Worm (Caenorhabditis elegans) whole organism, L4 larva: ENCODE measurements around the gene F14E5.8.
A peak's percentile ranks its signal among the peaks of the same experiment; 100 is the strongest.

ENCODE experiments used
- F26F4.8 ChIP-seq: fragments of 200-800 bp; sonication (Bioruptor generic); conservative IDR thresholded peaks from 2 replicates; pipeline ENCODE4 v1.3.6; 2022; ENCODE audit warnings: missing genetic modification characterization, missing compliant biosample characterization
- R02D3.7 ChIP-seq: fragments of 150-350 bp; sonication (generic microtip); optimal IDR thresholded peaks from 3 replicates; lab custom pipeline; 2014; ENCODE audit warnings: missing biosample characterization, missing genetic modification characterization
- T20F7.1 ChIP-seq: fragments of 200-800 bp; sonication (Bioruptor generic); optimal IDR thresholded peaks from 2 replicates; lab custom pipeline; 2018; ENCODE audit warnings: mild to moderate bottlenecking, missing genetic modification characterization, missing compliant biosample characterization
- Y48G9A.11 ChIP-seq: fragments of 200-800 bp; sonication (Bioruptor generic); IDR thresholded peaks from 2 replicates; pipeline ENCODE4 v1.3.6; 2022; ENCODE audit warnings: missing genetic modification reagents, missing genetic modification characterization, missing compliant biosample characterization
- Y5F2A.4 ChIP-seq: fragments of 200-800 bp; sonication (Bioruptor generic); optimal IDR thresholded peaks from 2 replicates; lab custom pipeline; 2018; ENCODE audit warnings: mild to moderate bottlenecking, missing genetic modification characterization, missing compliant biosample characterization
- ZK546.5 ChIP-seq, 2 experiments: sonication (generic microtip); optimal IDR thresholded peaks; 2 replicates each; lab custom pipeline; 2017; ENCODE audit warnings: missing biosample characterization in 2 of 2, missing genetic modification characterization in 2 of 2
- aha-1 ChIP-seq: fragments of 150-350 bp; peaks from one replicate; lab custom pipeline; 2014; ENCODE audit warnings: missing biosample characterization, missing genetic modification characterization
- ceh-32 ChIP-seq: sonication (generic microtip); optimal IDR thresholded peaks from 2 replicates; lab custom pipeline; 2016; ENCODE audit warnings: mild to moderate bottlenecking, missing genetic modification characterization, missing compliant biosample characterization; ENCODE audit not compliant: poor library complexity
- ceh-44 ChIP-seq: fragments of 200-800 bp; sonication (Bioruptor generic); IDR thresholded peaks from 2 replicates; pipeline ENCODE4 v1.3.6; 2022; ENCODE audit warnings: missing genetic modification reagents, missing genetic modification characterization, missing compliant biosample characterization
- ceh-82 ChIP-seq: sonication (generic microtip); optimal IDR thresholded peaks from 2 replicates; lab custom pipeline; 2017; ENCODE audit warnings: missing biosample characterization, missing genetic modification characterization
- cey-2 ChIP-seq: sonication (generic microtip); optimal IDR thresholded peaks from 3 replicates; lab custom pipeline; 2017; ENCODE audit warnings: missing genetic modification characterization, mild to moderate bottlenecking, missing compliant biosample characterization, antibody characterized with exemption, borderline replicate concordance; ENCODE audit not compliant: insufficient read depth
- daf-16 ChIP-seq, 3 experiments: sonication (generic microtip); optimal IDR thresholded peaks; 2 replicates each; lab custom pipeline; 2016 to 2017; ENCODE audit warnings: missing genetic modification characterization in 3 of 3, missing genetic modification reagents in 3 of 3, mild to moderate bottlenecking in 2 of 3, missing compliant biosample characterization in 2 of 3, missing biosample characterization in 1 of 3, moderate library complexity in 1 of 3
- daf-8 ChIP-seq: fragments of 200-800 bp; sonication (Bioruptor generic); IDR thresholded peaks from 2 replicates; pipeline ENCODE4 v1.3.6; 2022; ENCODE audit warnings: missing genetic modification characterization, missing compliant biosample characterization
- egl-43 ChIP-seq: fragments of 200-800 bp; sonication (Bioruptor generic); IDR thresholded peaks from 2 replicates; pipeline ENCODE4 v1.3.6; 2022; ENCODE audit warnings: missing genetic modification reagents, missing genetic modification characterization, missing compliant biosample characterization
- fkh-10 ChIP-seq: fragments of 150-350 bp; optimal IDR thresholded peaks from 2 replicates; lab custom pipeline; 2014; ENCODE audit warnings: missing biosample characterization, missing genetic modification reagents, missing genetic modification characterization
- gei-8 ChIP-seq: fragments of 200-800 bp; sonication (Bioruptor generic); optimal IDR thresholded peaks from 2 replicates; lab custom pipeline; 2018; ENCODE audit warnings: mild to moderate bottlenecking, missing genetic modification characterization, missing compliant biosample characterization
- hlh-11 ChIP-seq: fragments of 200-800 bp; sonication (Bioruptor generic); optimal IDR thresholded peaks from 2 replicates; lab custom pipeline; 2018; ENCODE audit warnings: mild to moderate bottlenecking, missing genetic modification characterization, missing compliant biosample characterization
- hmg-1.1 ChIP-seq: fragments of 200-800 bp; sonication (Bioruptor generic); IDR thresholded peaks from 2 replicates; pipeline ENCODE4 v1.3.6; 2022; ENCODE audit warnings: missing genetic modification reagents, missing genetic modification characterization, missing compliant biosample characterization
- jun-1 ChIP-seq: fragments of 150-350 bp; optimal IDR thresholded peaks from 2 replicates; lab custom pipeline; 2014; ENCODE audit warnings: missing biosample characterization, missing genetic modification reagents, missing genetic modification characterization
- madf-5 ChIP-seq, 2 experiments: fragments of 200-800 bp; sonication (Bioruptor generic); IDR thresholded peaks; 2 replicates each; pipeline ENCODE4 v1.3.6; 2022; ENCODE audit warnings: missing compliant biosample characterization in 2 of 2, missing genetic modification characterization in 2 of 2
- mes-2 ChIP-seq: sonication (generic microtip); optimal IDR thresholded peaks from 2 replicates; lab custom pipeline; 2016; ENCODE audit warnings: missing genotype, mild to moderate bottlenecking, missing genetic modification characterization, missing compliant biosample characterization; ENCODE audit not compliant: poor library complexity, severe bottlenecking
- nhr-25 ChIP-seq: sonication (generic microtip); optimal IDR thresholded peaks from 2 replicates; lab custom pipeline; 2017; ENCODE audit warnings: missing genetic modification characterization, mild to moderate bottlenecking, missing compliant biosample characterization, antibody characterized with exemption, moderate library complexity, borderline replicate concordance; ENCODE audit not compliant: insufficient read depth
- nhr-28 ChIP-seq: fragments of 150-350 bp; optimal IDR thresholded peaks from 2 replicates; lab custom pipeline; 2014; ENCODE audit warnings: missing biosample characterization, missing genetic modification characterization
- nhr-41 ChIP-seq: fragments of 200-800 bp; sonication (Bioruptor generic); IDR thresholded peaks from 2 replicates; pipeline ENCODE4 v1.3.6; 2022; ENCODE audit warnings: missing genetic modification reagents, missing genetic modification characterization, missing compliant biosample characterization
- nhr-76 ChIP-seq: fragments of 150-350 bp; optimal IDR thresholded peaks from 2 replicates; lab custom pipeline; 2014; ENCODE audit warnings: missing biosample characterization, missing genetic modification characterization
- set-16 ChIP-seq: fragments of 200-800 bp; sonication (Bioruptor generic); IDR thresholded peaks from 2 replicates; pipeline ENCODE4 v1.3.6; 2022; ENCODE audit warnings: missing genetic modification reagents, missing genetic modification characterization, missing compliant biosample characterization
- spr-1 ChIP-seq: sonication (generic microtip); optimal IDR thresholded peaks from 2 replicates; lab custom pipeline; 2016; ENCODE audit warnings: mild to moderate bottlenecking, missing genetic modification characterization, missing compliant biosample characterization
- spr-3 ChIP-seq: fragments of 200-800 bp; sonication (Bioruptor generic); optimal IDR thresholded peaks from 2 replicates; lab custom pipeline; 2018; ENCODE audit warnings: mild to moderate bottlenecking, missing genetic modification characterization, missing compliant biosample characterization
- unc-39 ChIP-seq: sonication (generic microtip); optimal IDR thresholded peaks from 2 replicates; lab custom pipeline; 2017; ENCODE audit warnings: missing biosample characterization, missing genetic modification characterization
- unc-62 ChIP-seq, 3 experiments: fragments of 150-350 bp in 1 of 3; sonication (generic microtip); optimal IDR thresholded peaks in 2 of 3; peaks in 1 of 3; 1 replicate in 1 of 3; 2 replicates in 2 of 3; lab custom pipeline; 2014 to 2017; ENCODE audit warnings: missing biosample characterization in 3 of 3, missing genetic modification characterization in 3 of 3, missing genetic modification reagents in 3 of 3, missing genotype in 1 of 3
- zfp-2 ChIP-seq: sonication (generic microtip); optimal IDR thresholded peaks from 2 replicates; lab custom pipeline; 2016; ENCODE audit warnings: mild to moderate bottlenecking, missing genetic modification characterization, missing compliant biosample characterization

The F14E5.8 gene

ce11 chrII:8431954-8432353 lies 12.1 kb downstream of the F14E5.8 start, which contains the start of gene acp-2:
Gene acp-2 (minus strand): TSS chrII:8432054.
- no peak for TF ChIP-seq R02D3.7 (tag; lab: Kevin White, UChicago)
- TF ChIP-seq mes-2 (tag; lab: Kevin White, UChicago): no peak
- TF ChIP-seq T20F7.1 (GFP tag; lab: Kevin White, UChicago): no peak
- TF ChIP-seq hlh-11 (tag; lab: Kevin White, UChicago): no peak
- no peak for TF ChIP-seq daf-16 (GFP tag; optimal IDR thresholded peaks at IDR 0.05; lab: Kevin White, UChicago)
- TF ChIP-seq daf-16 (tag; optimal IDR thresholded peaks at IDR 0.05; lab: Kevin White, UChicago): no peak
- no peak for TF ChIP-seq madf-5 (GFP tag; IDR thresholded peaks at IDR 0.05; lab: Robert Waterston, UW)
- TF ChIP-seq hmg-1.1: no peak
- no peak for TF ChIP-seq set-16 (GFP tag; lab: Robert Waterston, UW)
- TF ChIP-seq, all 104 proteins: peak for 0

- TF ChIP-seq egl-43 (GFP tag; lab: Robert Waterston, UW): no peak
- TF ChIP-seq daf-8: no peak
- TF ChIP-seq T20F7.1 (GFP tag; lab: Kevin White, UChicago): no peak
- TF ChIP-seq ceh-82 (tag; lab: Kevin White, UChicago): no peak
- TF ChIP-seq unc-62 (GFP tag; optimal IDR thresholded peaks at IDR 0.05 in 1 of 2; lab: Kevin White, UChicago): no peak
- no peak for TF ChIP-seq unc-62 (tag; optimal IDR thresholded peaks at IDR 0.05; lab: Kevin White, UChicago)
- no peak for TF ChIP-seq ceh-44 (GFP tag; lab: Robert Waterston, UW)
- no peak for TF ChIP-seq gei-8 (GFP tag; lab: Kevin White, UChicago)
- TF ChIP-seq F26F4.8 (GFP tag; lab: Robert Waterston, UW): no peak
- no peak for TF ChIP-seq ceh-32 (tag; lab: Kevin White, UChicago)
- TF ChIP-seq Y48G9A.11 (GFP tag; lab: Robert Waterston, UW): no peak
- no peak for TF ChIP-seq fkh-10 (GFP tag; lab: Kevin White, UChicago)
- TF ChIP-seq cey-2 (tag; lab: Kevin White, UChicago): no peak
- no peak for TF ChIP-seq nhr-76 (tag; lab: Kevin White, UChicago)
- no peak for TF ChIP-seq ZK546.5 (tag; optimal IDR thresholded peaks at IDR 0.05; lab: Kevin White, UChicago)
- TF ChIP-seq unc-39: no peak
- TF ChIP-seq nhr-25 (tag; lab: Kevin White, UChicago): no peak
- TF ChIP-seq daf-16 (GFP tag; optimal IDR thresholded peaks at IDR 0.05; lab: Kevin White, UChicago): no peak
- no peak for TF ChIP-seq daf-16 (tag; optimal IDR thresholded peaks at IDR 0.05; lab: Kevin White, UChicago)
Measured at ce11 chrII:8435005-8435404, 15.1 kb downstream of the F14E5.8 start, which contains the start of gene acp-4. Gene acp-4 (minus strand): TSS chrII:8435105.

ce11 chrII:8437035-8437434 lies 17.1 kb downstream of the F14E5.8 start, which contains the start of gene acp-3:
Gene acp-3 (minus strand): TSS chrII:8437135.
- TF ChIP-seq aha-1 (tag; lab: Kevin White, UChicago) (peak; percentile 84), ceh-82 (tag; lab: Kevin White, UChicago) (no peak), unc-62 (GFP tag; optimal IDR thresholded peaks at IDR 0.05 in 1 of 2; lab: Kevin White, UChicago) (peak in 1 of 2 experiments; percentile 68), unc-62 (tag; optimal IDR thresholded peaks at IDR 0.05; lab: Kevin White, UChicago) (no peak)

- TF ChIP-seq nhr-41 (GFP tag; lab: Robert Waterston, UW): no peak
- no peak for TF ChIP-seq hmg-1.1
- no peak for TF ChIP-seq ceh-82 (tag; lab: Kevin White, UChicago)
- no peak for TF ChIP-seq jun-1 (tag; lab: Kevin White, UChicago)
- TF ChIP-seq nhr-28 (tag; lab: Kevin White, UChicago): peak; percentile 91
- no peak for TF ChIP-seq spr-3 (GFP tag; lab: Kevin White, UChicago)
- TF ChIP-seq aha-1 (tag; lab: Kevin White, UChicago): no peak
- no peak for TF ChIP-seq zfp-2 (tag; lab: Kevin White, UChicago)
- no peak for TF ChIP-seq Y5F2A.4 (GFP tag; lab: Kevin White, UChicago)
- no peak for TF ChIP-seq spr-1 (tag; lab: Kevin White, UChicago)
- TF ChIP-seq nhr-25 (tag; lab: Kevin White, UChicago): no peak
- peak in 1 of 2 experiments; percentile 13 for TF ChIP-seq unc-62 (GFP tag; optimal IDR thresholded peaks at IDR 0.05 in 1 of 2; lab: Kevin White, UChicago)
- TF ChIP-seq unc-62 (tag; optimal IDR thresholded peaks at IDR 0.05; lab: Kevin White, UChicago): no peak
Measured at ce11 chrII:8438791-8439287, 18.9 kb downstream of the F14E5.8 start, which contains the start of gene lips-10. Gene lips-10 (plus strand): TSS chrII:8439168.
